Fruit fly (Drosophila melanogaster): ENCODE measurements around the gene ssp2.

Gene ssp2

dm6 chr3L:14004963-14005458 lies 40.0 kb downstream of the ssp2 start (continued):
- TF ChIP-seq CG4404 (GFP tag; IDR thresholded peaks at IDR 0.05), result peak; percentile 74
- peak; percentile 95 for TF ChIP-seq Hmr (GFP tag; optimal IDR thresholded peaks at IDR 0.05)
- TF ChIP-seq CG10959 (GFP tag; IDR thresholded peaks at IDR 0.05), result peak; percentile 85
- peak; percentile 99 for TF ChIP-seq Ets65A (GFP tag)
- TF ChIP-seq pros (GFP tag; optimal IDR thresholded peaks at IDR 0.05), result peak; percentile 50
- peak; percentile 91 for TF ChIP-seq fd64A (GFP tag; optimal IDR thresholded peaks at IDR 0.05)
- peak; percentile 79 for TF ChIP-seq CG2202 (tag; optimal IDR thresholded peaks at IDR 0.05)
- TF ChIP-seq chm (GFP tag; IDR thresholded peaks at IDR 0.05), result peak; percentile 96
- peak; percentile 93 for TF ChIP-seq org-1 (GFP tag; optimal IDR thresholded peaks at IDR 0.05)
- peak; percentile 97 for TF ChIP-seq Ada2b (GFP tag; IDR thresholded peaks at IDR 0.05)
- TF ChIP-seq fd3F (GFP tag; optimal IDR thresholded peaks at IDR 0.05), result peak; percentile 96
- peak; percentile 94 for TF ChIP-seq CG4424 (GFP tag; optimal IDR thresholded peaks at IDR 0.05)
- TF ChIP-seq YL-1 (GFP tag; optimal IDR thresholded peaks at IDR 0.05), result peak; percentile 74
- peak; percentile 87 for TF ChIP-seq CG17829 (tag; optimal IDR thresholded peaks at IDR 0.05)
- TF ChIP-seq Nf-YB (GFP tag; optimal IDR thresholded peaks at IDR 0.05), result peak; percentile 74
- TF ChIP-seq CG6683 (GFP tag; optimal IDR thresholded peaks at IDR 0.05), result peak; percentile 84
- peak; percentile 92 for TF ChIP-seq CG5245 (GFP tag; optimal IDR thresholded peaks at IDR 0.05)
- TF ChIP-seq klu (GFP tag; IDR thresholded peaks at IDR 0.05), result peak; percentile 46; the same call in 1 of the 2 replicates
- TF ChIP-seq CG1024 (GFP tag; IDR thresholded peaks at IDR 0.05), result peak; percentile 91
- peak; percentile 93 for TF ChIP-seq CG7556 (GFP tag; optimal IDR thresholded peaks at IDR 0.05)
- TF ChIP-seq Nf-YA (GFP tag; IDR thresholded peaks at IDR 0.05), result peak; percentile 95
- TF ChIP-seq dan (GFP tag; IDR thresholded peaks at IDR 0.05), result no peak
- TF ChIP-seq hth (optimal IDR thresholded peaks at IDR 0.05), result no peak
- TF ChIP-seq ATbp (GFP tag; optimal IDR thresholded peaks at IDR 0.05), result peak; percentile 95
- peak; percentile 76 for TF ChIP-seq CG31224 (GFP tag; IDR thresholded peaks at IDR 0.05)
- no peak for TF ChIP-seq Dfd (GFP tag; optimal IDR thresholded peaks at IDR 0.05)
- TF ChIP-seq tx (GFP tag; optimal IDR thresholded peaks at IDR 0.05), result peak; percentile 94
- peak; percentile 87 for TF ChIP-seq CG10565 (GFP tag; optimal IDR thresholded peaks at IDR 0.05)
- TF ChIP-seq Atf6 (GFP tag; IDR thresholded peaks at IDR 0.05), result peak; percentile 92
- peak; percentile 96 for TF ChIP-seq CG1603 (tag; optimal IDR thresholded peaks at IDR 0.05)
- peak; percentile 96 for TF ChIP-seq pum (GFP tag; optimal IDR thresholded peaks at IDR 0.05)
- peak; percentile 83 for TF ChIP-seq CkIIα-i1 (GFP tag; IDR thresholded peaks at IDR 0.05)
- TF ChIP-seq mirr (GFP tag; optimal IDR thresholded peaks at IDR 0.05), result peak; percentile 88
- peak; percentile 85 for TF ChIP-seq CG11696 (GFP tag; IDR thresholded peaks at IDR 0.05)
- peak; percentile 68 for TF ChIP-seq CG15696 (tag; optimal IDR thresholded peaks at IDR 0.05)
- peak; percentile 92 for TF ChIP-seq CG10979 (tag; optimal IDR thresholded peaks at IDR 0.05)
- peak; percentile 76; the same call in 1 of the 2 replicates for TF ChIP-seq al (GFP tag; IDR thresholded peaks at IDR 0.05)
- TF ChIP-seq Hr3 (GFP tag; optimal IDR thresholded peaks at IDR 0.05), result peak; percentile 93
- no peak for TF ChIP-seq CG13287 (GFP tag; IDR thresholded peaks at IDR 0.05; ENCODE audit: partially characterized antibody)
- TF ChIP-seq ac (GFP tag; optimal IDR thresholded peaks at IDR 0.05), result peak; percentile 43
- peak; percentile 88 for TF ChIP-seq CG12236 (GFP tag; optimal IDR thresholded peaks at IDR 0.05)
- TF ChIP-seq CG4282 (GFP tag; optimal IDR thresholded peaks at IDR 0.05), result peak; percentile 94
- peak; percentile 88 for TF ChIP-seq NC2α (GFP tag; optimal IDR thresholded peaks at IDR 0.05)
- TF ChIP-seq grau (tag; optimal IDR thresholded peaks at IDR 0.05), result peak; percentile 93
- TF ChIP-seq Dad (GFP tag; optimal IDR thresholded peaks at IDR 0.05), result peak; percentile 95
- peak; percentile 92 for TF ChIP-seq NC2β (GFP tag; optimal IDR thresholded peaks at IDR 0.05)
- no peak for TF ChIP-seq Tbp (GFP tag; optimal IDR thresholded peaks at IDR 0.05)
- peak; percentile 78 for TF ChIP-seq gt (GFP tag; IDR thresholded peaks at IDR 0.05)
- peak; percentile 96 for TF ChIP-seq CoRest (tag; optimal IDR thresholded peaks at IDR 0.05)
- TF ChIP-seq Hr51 (GFP tag; optimal IDR thresholded peaks at IDR 0.05), result peak; percentile 93 to 96
- no peak; the same call in 1 of the 2 replicates for TF ChIP-seq Gsc (GFP tag; IDR thresholded peaks at IDR 0.05)
